Fruit fly (Drosophila melanogaster) whole organism, wandering third instar larva: ENCODE data around the gene Rap1.

ENCODE experiments used
- Abd-B ChIP-seq: fragments of >200 bp; optimal IDR thresholded peaks from 2 replicates; lab custom pipeline; 2017; ENCODE audit warnings: missing biosample characterization, missing genetic modification characterization
- CG32264 ChIP-seq: fragments of 200-800 bp; sonication (Bioruptor generic); optimal IDR thresholded peaks from 2 replicates; lab custom pipeline; 2016; ENCODE audit warnings: missing biosample characterization, missing genetic modification characterization
- CG9705 ChIP-seq: fragments of 200-800 bp; sonication (Bioruptor generic); optimal IDR thresholded peaks from 2 replicates; lab custom pipeline; 2018; ENCODE audit warnings: missing biosample characterization, mild to moderate bottlenecking, missing genetic modification characterization
- CrebA ChIP-seq: fragments of 200-800 bp; sonication (Bioruptor generic); optimal IDR thresholded peaks from 2 replicates; lab custom pipeline; 2016; ENCODE audit warnings: missing biosample characterization, mild to moderate bottlenecking, missing genetic modification characterization, borderline replicate concordance
- Dfd ChIP-seq: fragments of >200 bp; optimal IDR thresholded peaks from 2 replicates; lab custom pipeline; 2017; ENCODE audit warnings: missing biosample characterization, missing genetic modification characterization
- Dif ChIP-seq: fragments of 200-275, 200-300 bp; sonication (Bioruptor generic); optimal IDR thresholded peaks from 2 replicates; lab custom pipeline; 2018; ENCODE audit warnings: missing biosample characterization, missing genetic modification characterization; ENCODE audit not compliant: partially characterized antibody
- GATAd ChIP-seq: sonication (Bioruptor generic); optimal IDR thresholded peaks from 2 replicates; lab custom pipeline; 2016; ENCODE audit warnings: missing biosample characterization, missing genetic modification characterization
- HLH106 ChIP-seq: fragments of 200-800 bp; optimal IDR thresholded peaks from 3 replicates; lab custom pipeline; 2019; ENCODE audit warnings: missing biosample characterization, mild to moderate bottlenecking, missing genetic modification characterization, moderate library complexity
- Hnf4 ChIP-seq: fragments of 200-800 bp; sonication (Bioruptor generic); optimal IDR thresholded peaks from 2 replicates; lab custom pipeline; 2016; ENCODE audit warnings: missing biosample characterization, mild to moderate bottlenecking, missing genetic modification characterization
- Hr78 ChIP-seq: fragments of >200 bp; optimal IDR thresholded peaks from 2 replicates; lab custom pipeline; 2017; ENCODE audit warnings: missing biosample characterization, missing genetic modification characterization
- Jra ChIP-seq: sonication (Bioruptor generic); optimal IDR thresholded peaks from 2 replicates; lab custom pipeline; 2016; ENCODE audit warnings: missing biosample characterization, missing genetic modification characterization
- Mio ChIP-seq: sonication (Bioruptor generic); optimal IDR thresholded peaks from 2 replicates; lab custom pipeline; 2016; ENCODE audit warnings: missing biosample characterization, missing genetic modification characterization
- Myc ChIP-seq: fragments of >200 bp; optimal IDR thresholded peaks from 2 replicates; lab custom pipeline; 2017
- N ChIP-seq: fragments of >200 bp; optimal IDR thresholded peaks from 2 replicates; lab custom pipeline; 2018; ENCODE audit warnings: missing biosample characterization, missing external identifiers, missing genetic modification characterization
- OdsH ChIP-seq: fragments of 200-800 bp; sonication (Bioruptor generic); optimal IDR thresholded peaks from 2 replicates; lab custom pipeline; 2016; ENCODE audit warnings: missing biosample characterization, mild to moderate bottlenecking, missing genetic modification characterization
- Rel ChIP-seq, 2 experiments: fragments of 200-800 bp; sonication (Bioruptor generic) in 1 of 2; optimal IDR thresholded peaks; 2 replicates in 1 of 2; 3 replicates in 1 of 2; lab custom pipeline; 2016 to 2019; ENCODE audit warnings: mild to moderate bottlenecking in 2 of 2, missing biosample characterization in 2 of 2, missing genetic modification characterization in 2 of 2, moderate library complexity in 1 of 2
- Sp1 ChIP-seq: fragments of 200-800 bp; sonication (Bioruptor generic); optimal IDR thresholded peaks from 3 replicates; lab custom pipeline; 2019; ENCODE audit warnings: missing biosample characterization, mild to moderate bottlenecking, missing genetic modification characterization, moderate library complexity
- Vsx2 ChIP-seq: fragments of 200-300, 225-300 bp; sonication (Bioruptor generic); optimal IDR thresholded peaks from 2 replicates; lab custom pipeline; 2018; ENCODE audit warnings: missing biosample characterization, missing genetic modification characterization; ENCODE audit not compliant: partially characterized antibody
- br ChIP-seq: fragments of 200-800 bp; sonication (Bioruptor generic); optimal IDR thresholded peaks from 2 replicates; lab custom pipeline; 2016; ENCODE audit warnings: missing biosample characterization, missing genetic modification characterization
- brk ChIP-seq: fragments of 200-800 bp; sonication (Bioruptor generic); optimal IDR thresholded peaks from 2 replicates; lab custom pipeline; 2016; ENCODE audit warnings: missing biosample characterization, mild to moderate bottlenecking, missing genetic modification characterization
- dl ChIP-seq, 2 experiments: fragments of 175-275, 200-275 bp in 1 of 2; fragments of 200-275 bp in 1 of 2; sonication (Bioruptor generic); optimal IDR thresholded peaks; lab custom pipeline; 2018; ENCODE audit warnings: mild to moderate bottlenecking in 2 of 2, missing biosample characterization in 2 of 2, missing genetic modification characterization in 2 of 2, moderate library complexity in 2 of 2; ENCODE audit not compliant: partially characterized antibody in 2 of 2, insufficient read depth in 1 of 2
- dmrt93B ChIP-seq: fragments of 200-800 bp; sonication (Bioruptor generic); optimal IDR thresholded peaks from 2 replicates; lab custom pipeline; 2018; ENCODE audit warnings: missing biosample characterization, mild to moderate bottlenecking, missing genetic modification characterization
- dsf ChIP-seq: sonication (Bioruptor generic); optimal IDR thresholded peaks from 2 replicates; lab custom pipeline; 2016; ENCODE audit warnings: missing biosample characterization, missing genetic modification characterization, borderline replicate concordance
- ey ChIP-seq: fragments of 200-800 bp; sonication (Bioruptor generic); optimal IDR thresholded peaks from 2 replicates; lab custom pipeline; 2016; ENCODE audit warnings: missing biosample characterization, missing genetic modification characterization
- foxo ChIP-seq, 2 experiments: fragments of 200-800 bp; sonication (Bioruptor generic); optimal IDR thresholded peaks; 2 replicates in 1 of 2; 3 replicates in 1 of 2; lab custom pipeline; 2016 to 2017; ENCODE audit warnings: missing biosample characterization in 2 of 2, missing genetic modification characterization in 2 of 2
- fru ChIP-seq: fragments of 200-800 bp; sonication (Bioruptor generic); optimal IDR thresholded peaks from 3 replicates; lab custom pipeline; 2016; ENCODE audit warnings: missing biosample characterization, mild to moderate bottlenecking, missing genetic modification characterization
- h ChIP-seq: fragments of 200-800 bp; sonication (Bioruptor generic); optimal IDR thresholded peaks from 3 replicates; lab custom pipeline; 2016; ENCODE audit warnings: missing biosample characterization, mild to moderate bottlenecking, missing genetic modification characterization
- jim ChIP-seq: fragments of 175-275, 200-325 bp; sonication (Bioruptor generic); optimal IDR thresholded peaks from 2 replicates; lab custom pipeline; 2016; ENCODE audit warnings: missing biosample characterization, mild to moderate bottlenecking, missing genetic modification characterization
- psq ChIP-seq: fragments of 200-800 bp; sonication (Bioruptor generic); optimal IDR thresholded peaks from 3 replicates; lab custom pipeline; 2017; ENCODE audit warnings: missing biosample characterization, mild to moderate bottlenecking, missing genetic modification characterization, moderate library complexity
- rgr ChIP-seq: fragments of 200-800 bp; sonication (Bioruptor generic); optimal IDR thresholded peaks from 3 replicates; lab custom pipeline; 2016; ENCODE audit warnings: missing biosample characterization, mild to moderate bottlenecking, missing genetic modification characterization
- sv ChIP-seq: fragments of 200-800 bp; sonication (Bioruptor generic); optimal IDR thresholded peaks from 3 replicates; lab custom pipeline; 2016; ENCODE audit warnings: missing biosample characterization, missing genetic modification characterization
- usp ChIP-seq: fragments of >200 bp; optimal IDR thresholded peaks from 2 replicates; lab custom pipeline; 2017; ENCODE audit warnings: missing biosample characterization, missing genetic modification characterization
- woc ChIP-seq: sonication (Bioruptor generic); optimal IDR thresholded peaks from 2 replicates; lab custom pipeline; 2016; ENCODE audit warnings: missing biosample characterization, mild to moderate bottlenecking, missing genetic modification characterization

Gene Rap1

dm6 chr3L:1866021-1866811 lies 4.2 kb upstream of the Rap1 start:
- no peak for TF ChIP-seq usp (GFP tag; lab: Kevin White, UChicago)
- TF ChIP-seq woc (GFP tag; lab: Kevin White, UChicago): no peak
- TF ChIP-seq Myc (lab: Kevin White, UChicago): no peak
- TF ChIP-seq Hnf4 (GFP tag; lab: Kevin White, UChicago): peak; percentile 65
- no peak for TF ChIP-seq dmrt93B (GFP tag; lab: Kevin White, UChicago)

dm6 chr3L:1865121-1865727 lies 3.2 kb upstream of the Rap1 start, which contains the start of the genes HBS1 and CG12025:
Gene HBS1, minus strand, starts transcription at chr3L:1865240.
Gene CG12025, plus strand, starts transcription at chr3L:1865430.
- TF ChIP-seq Dfd (GFP tag; lab: Kevin White, UChicago) (no peak), sv (peak; percentile 5), Sp1 (peak; percentile 44), Dif (GFP tag; lab: Kevin White, UChicago) (no peak), h (peak; percentile 53), CG9705 (GFP tag; lab: Kevin White, UChicago) (peak; percentile 45), Vsx2 (GFP tag; lab: Kevin White, UChicago) (no peak), HLH106 (peak; percentile 71), jim (GFP tag; lab: Kevin White, UChicago) (no peak), Hnf4 (GFP tag; lab: Kevin White, UChicago) (peak; percentile 16), Hr78 (GFP tag; lab: Kevin White, UChicago) (peak; percentile 4), usp (GFP tag; lab: Kevin White, UChicago) (no peak), OdsH (GFP tag; lab: Kevin White, UChicago) (no peak), dsf (GFP tag; lab: Kevin White, UChicago) (no peak), woc (GFP tag; lab: Kevin White, UChicago) (peak; percentile 66), brk (GFP tag; lab: Kevin White, UChicago) (no peak), foxo (GFP tag; optimal IDR thresholded peaks at IDR 0.05; lab: Kevin White, UChicago) (peak in 1 of 2 experiments; percentile 59), Rel (GFP tag; optimal IDR thresholded peaks at IDR 0.05; lab: Kevin White, UChicago) (no peak), Rel (tag; optimal IDR thresholded peaks at IDR 0.05; lab: Kevin White, UChicago) (no peak), dl (GFP tag; optimal IDR thresholded peaks at IDR 0.05; lab: Kevin White, UChicago; ENCODE audit: insufficient read depth in 1 of 2, partially characterized antibody in 2 of 2) (no peak), br (GFP tag; lab: Kevin White, UChicago) (no peak), N (peak; percentile 53), dmrt93B (GFP tag; lab: Kevin White, UChicago) (peak; percentile 41), rgr (peak; percentile 32), CG32264 (GFP tag; lab: Kevin White, UChicago) (no peak), fru (GFP tag; lab: Kevin White, UChicago) (peak; percentile 14), GATAd (GFP tag; lab: Kevin White, UChicago) (no peak), psq (no peak), Jra (GFP tag; lab: Kevin White, UChicago) (peak; percentile 13), Mio (GFP tag; lab: Kevin White, UChicago) (no peak), ey (peak; percentile 55), Myc (lab: Kevin White, UChicago) (no peak)

dm6 chr3L:1861400-1861793 lies 642 bp downstream of the Rap1 start:
- TF ChIP-seq Myc (lab: Kevin White, UChicago): no peak
- TF ChIP-seq OdsH (GFP tag; lab: Kevin White, UChicago): no peak
- TF ChIP-seq woc (GFP tag; lab: Kevin White, UChicago): no peak
- TF ChIP-seq psq: no peak
- no peak for TF ChIP-seq Sp1
- TF ChIP-seq Rel (GFP tag; optimal IDR thresholded peaks at IDR 0.05; lab: Kevin White, UChicago): peak; percentile 5
- peak; percentile 11 for TF ChIP-seq Rel (tag; optimal IDR thresholded peaks at IDR 0.05; lab: Kevin White, UChicago)
- peak; percentile 81 for TF ChIP-seq N
- no peak for TF ChIP-seq brk (GFP tag; lab: Kevin White, UChicago)
- TF ChIP-seq Dfd (GFP tag; lab: Kevin White, UChicago): no peak
- TF ChIP-seq dsf (GFP tag; lab: Kevin White, UChicago): no peak
- TF ChIP-seq h: no peak
- no peak for TF ChIP-seq usp (GFP tag; lab: Kevin White, UChicago)
- no peak for TF ChIP-seq GATAd (GFP tag; lab: Kevin White, UChicago)
- no peak for TF ChIP-seq CrebA (GFP tag; lab: Kevin White, UChicago)
- TF ChIP-seq Hr78 (GFP tag; lab: Kevin White, UChicago): no peak
- TF ChIP-seq Abd-B (GFP tag; lab: Kevin White, UChicago): no peak
- peak in 1 of 2 experiments; percentile 2 for TF ChIP-seq dl (GFP tag; optimal IDR thresholded peaks at IDR 0.05; lab: Kevin White, UChicago; ENCODE audit: insufficient read depth in 1 of 2, partially characterized antibody in 2 of 2)
- no peak for TF ChIP-seq br (GFP tag; lab: Kevin White, UChicago)
- TF ChIP-seq sv: no peak
- TF ChIP-seq, all 38 proteins: peak for 3
